Fruit fly (Drosophila melanogaster) whole organism, prepupa: ENCODE measurements around the gene Bfc.

Experiments used
- Blimp-1 ChIP-seq: fragments of 200-800 bp; sonication (Bioruptor generic); optimal IDR thresholded peaks from 3 replicates; lab custom pipeline; 2017; ENCODE audit warnings: missing biosample characterization, missing genetic modification characterization, mild to moderate bottlenecking, moderate library complexity, missing genetic modification reagents
- CG10631 ChIP-seq: fragments of 200-800 bp; sonication (Bioruptor generic); optimal IDR thresholded peaks from 2 replicates; lab custom pipeline; 2016; ENCODE audit warnings: missing biosample characterization, missing genetic modification characterization
- CG11294 ChIP-seq: fragments of 200-800 bp; sonication (Bioruptor generic); IDR thresholded peaks from 2 replicates; pipeline ENCODE4 v1.3.6; 2022; ENCODE audit warnings: missing biosample characterization, missing genetic modification characterization
- CG11762 ChIP-seq: fragments of 200-800 bp; sonication (Bioruptor generic); optimal IDR thresholded peaks from 3 replicates; lab custom pipeline; 2016; ENCODE audit warnings: missing biosample characterization, missing genetic modification characterization; ENCODE audit not compliant: insufficient read depth
- CG15336 ChIP-seq: fragments of 200-800 bp; sonication (Bioruptor generic); IDR thresholded peaks from 2 replicates; pipeline ENCODE4 v1.3.6; 2022; ENCODE audit warnings: missing biosample characterization, missing genetic modification characterization
- CG1621 ChIP-seq: fragments of 200-800 bp; sonication (Bioruptor generic); optimal IDR thresholded peaks from 3 replicates; lab custom pipeline; 2018; ENCODE audit warnings: missing biosample characterization, mild to moderate bottlenecking, missing genetic modification characterization
- CG16779 ChIP-seq: fragments of 200-800 bp; sonication (Bioruptor generic); optimal IDR thresholded peaks from 3 replicates; lab custom pipeline; 2017; ENCODE audit warnings: missing biosample characterization, mild to moderate bottlenecking, missing genetic modification characterization
- CG3032 ChIP-seq: fragments of 200-800 bp; optimal IDR thresholded peaks from 2 replicates; lab custom pipeline; 2019; ENCODE audit warnings: missing biosample characterization, mild to moderate bottlenecking, missing genetic modification characterization, moderate library complexity
- CG34406 ChIP-seq: fragments of 200-800 bp; sonication (Bioruptor generic); optimal IDR thresholded peaks from 3 replicates; lab custom pipeline; 2016; ENCODE audit warnings: missing biosample characterization, missing genetic modification characterization
- CG3919 ChIP-seq: fragments of 200-800 bp; sonication (Bioruptor generic); optimal IDR thresholded peaks from 3 replicates; lab custom pipeline; 2016; ENCODE audit warnings: missing biosample characterization, missing genetic modification characterization
- CG4318 ChIP-seq: fragments of 200-800 bp; sonication (Bioruptor generic); optimal IDR thresholded peaks from 3 replicates; lab custom pipeline; 2017; ENCODE audit warnings: missing biosample characterization, mild to moderate bottlenecking, missing genetic modification characterization
- CG6163 ChIP-seq: fragments of 200-800 bp; sonication (Bioruptor generic); IDR thresholded peaks from 3 replicates; pipeline ENCODE4 v1.3.6; 2022; ENCODE audit warnings: missing biosample characterization, missing genetic modification characterization
- CG6276 ChIP-seq: fragments of 200-800 bp; sonication (Bioruptor generic); optimal IDR thresholded peaks from 2 replicates; lab custom pipeline; 2017; ENCODE audit warnings: missing biosample characterization, mild to moderate bottlenecking, missing genetic modification characterization
- CG6792 ChIP-seq: fragments of 200-800 bp; sonication (Bioruptor generic); optimal IDR thresholded peaks from 3 replicates; lab custom pipeline; 2016; ENCODE audit warnings: missing biosample characterization, missing genetic modification characterization
- CG6808 ChIP-seq: fragments of 200-800 bp; sonication (Bioruptor generic); optimal IDR thresholded peaks from 3 replicates; lab custom pipeline; 2017; ENCODE audit warnings: missing biosample characterization, missing genetic modification characterization, mild to moderate bottlenecking, moderate library complexity, missing genetic modification reagents
- CG6854 ChIP-seq: fragments of 200-800 bp; sonication (Bioruptor generic); optimal IDR thresholded peaks from 2 replicates; lab custom pipeline; 2017; ENCODE audit warnings: missing biosample characterization, mild to moderate bottlenecking, missing genetic modification characterization
- CG7368 ChIP-seq: fragments of 200-800 bp; sonication (Bioruptor generic); optimal IDR thresholded peaks from 3 replicates; lab custom pipeline; 2016; ENCODE audit warnings: missing biosample characterization, missing genetic modification characterization
- CG8119 ChIP-seq: fragments of 200-800 bp; sonication (Bioruptor generic); IDR thresholded peaks from 3 replicates; pipeline ENCODE4 v1.3.6; 2022; ENCODE audit warnings: missing biosample characterization, missing genetic modification characterization
- CG8319 ChIP-seq: fragments of 200-800 bp; sonication (Bioruptor generic); optimal IDR thresholded peaks from 3 replicates; lab custom pipeline; 2016; ENCODE audit warnings: missing biosample characterization, missing genetic modification characterization
- CG8632 ChIP-seq: fragments of 200-800 bp; sonication (Bioruptor generic); optimal IDR thresholded peaks from 3 replicates; lab custom pipeline; 2016; ENCODE audit warnings: missing biosample characterization, missing genetic modification characterization
- CG9139 ChIP-seq: fragments of 200-800 bp; sonication (Bioruptor generic); optimal IDR thresholded peaks from 3 replicates; lab custom pipeline; 2017; ENCODE audit warnings: missing biosample characterization, mild to moderate bottlenecking, missing genetic modification characterization
- Eip75B ChIP-seq: fragments of 200-800 bp; sonication (Bioruptor generic); optimal IDR thresholded peaks from 3 replicates; lab custom pipeline; 2016; ENCODE audit warnings: missing biosample characterization, missing genetic modification characterization
- Eip78C ChIP-seq: fragments of 200-800 bp; sonication (Bioruptor generic); peaks from one replicate; lab custom pipeline; 2016; ENCODE audit warnings: missing biosample characterization, missing genetic modification characterization
- Eip93F ChIP-seq: fragments of 200-800 bp; sonication (Bioruptor generic); optimal IDR thresholded peaks from 2 replicates; lab custom pipeline; 2016; ENCODE audit warnings: missing biosample characterization, mild to moderate bottlenecking, missing genetic modification characterization
- Ets21C ChIP-seq: fragments of 200-800 bp; sonication (Bioruptor generic); optimal IDR thresholded peaks from 3 replicates; lab custom pipeline; 2016; ENCODE audit warnings: missing biosample characterization, missing genetic modification characterization
- Ets96B ChIP-seq: fragments of 200-800 bp; optimal IDR thresholded peaks from 2 replicates; lab custom pipeline; 2019; ENCODE audit warnings: missing biosample characterization, mild to moderate bottlenecking, missing genetic modification characterization, moderate library complexity
- Gug ChIP-seq: fragments of 200-800 bp; sonication (Bioruptor generic); IDR thresholded peaks from 2 replicates; pipeline ENCODE4 v1.3.6; 2022; ENCODE audit warnings: missing biosample characterization, missing genetic modification characterization
- Hr38 ChIP-seq: sonication (Bioruptor generic); optimal IDR thresholded peaks from 2 replicates; lab custom pipeline; 2016; ENCODE audit warnings: missing biosample characterization, missing genetic modification characterization
- Hr39 ChIP-seq: fragments of 200-800 bp; sonication (Bioruptor generic); optimal IDR thresholded peaks from 2 replicates; lab custom pipeline; 2016; ENCODE audit warnings: missing biosample characterization, missing genetic modification characterization
- Met ChIP-seq: fragments of 200-800 bp; sonication (Bioruptor generic); optimal IDR thresholded peaks from 3 replicates; lab custom pipeline; 2016; ENCODE audit warnings: missing biosample characterization, missing genetic modification characterization
- OdsH ChIP-seq: fragments of 200-800 bp; sonication (Bioruptor generic); optimal IDR thresholded peaks from 3 replicates; lab custom pipeline; 2016; ENCODE audit warnings: missing biosample characterization, missing genetic modification characterization
- Sox14 ChIP-seq: fragments of 200-800 bp; sonication (Bioruptor generic); optimal IDR thresholded peaks from 3 replicates; lab custom pipeline; 2016; ENCODE audit warnings: missing biosample characterization, missing genetic modification characterization
- Sox15 ChIP-seq: fragments of 200-800 bp; sonication (Bioruptor generic); optimal IDR thresholded peaks from 3 replicates; lab custom pipeline; 2016; ENCODE audit warnings: missing biosample characterization, missing genetic modification characterization
- achi ChIP-seq: fragments of 200-800 bp; sonication (Bioruptor generic); optimal IDR thresholded peaks from 3 replicates; lab custom pipeline; 2016; ENCODE audit warnings: missing biosample characterization, missing genetic modification characterization
- acj6 ChIP-seq: fragments of 200-800 bp; sonication (Bioruptor generic); optimal IDR thresholded peaks from 3 replicates; lab custom pipeline; 2016; ENCODE audit warnings: missing biosample characterization, missing genetic modification characterization
- dac ChIP-seq: fragments of 200-800 bp; sonication (Bioruptor generic); optimal IDR thresholded peaks from 2 replicates; lab custom pipeline; 2017; ENCODE audit warnings: missing biosample characterization, mild to moderate bottlenecking, missing genetic modification characterization
- dsx ChIP-seq: fragments of 200-800 bp; optimal IDR thresholded peaks from 3 replicates; lab custom pipeline; 2019; ENCODE audit warnings: missing biosample characterization, mild to moderate bottlenecking, missing genetic modification characterization, moderate library complexity; ENCODE audit not compliant: poor library complexity, severe bottlenecking
- eg ChIP-seq: fragments of 200-800 bp; sonication (Bioruptor generic); IDR thresholded peaks from 3 replicates; pipeline ENCODE4 v1.3.6; 2022; ENCODE audit warnings: missing biosample characterization, missing genetic modification characterization
- esn ChIP-seq: fragments of 200-800 bp; sonication (Bioruptor generic); optimal IDR thresholded peaks from 2 replicates; lab custom pipeline; 2016; ENCODE audit warnings: missing biosample characterization, mild to moderate bottlenecking, missing genetic modification characterization, moderate library complexity
- fd59A ChIP-seq: fragments of 200-800 bp; sonication (Bioruptor generic); optimal IDR thresholded peaks from 2 replicates; lab custom pipeline; 2017; ENCODE audit warnings: missing biosample characterization, mild to moderate bottlenecking, missing genetic modification characterization, missing genetic modification reagents
- fd85E ChIP-seq: fragments of 200-800 bp; sonication (Bioruptor generic); optimal IDR thresholded peaks from 3 replicates; lab custom pipeline; 2016; ENCODE audit warnings: missing biosample characterization, missing genetic modification characterization
- fkh ChIP-seq: fragments of 200-800 bp; sonication (Bioruptor generic); optimal IDR thresholded peaks from 3 replicates; lab custom pipeline; 2017; ENCODE audit warnings: missing biosample characterization, mild to moderate bottlenecking, missing genetic modification characterization, moderate library complexity
- net ChIP-seq: fragments of 200-800 bp; sonication (Bioruptor generic); optimal IDR thresholded peaks from 3 replicates; lab custom pipeline; 2016; ENCODE audit warnings: missing biosample characterization, missing genetic modification characterization
- salr ChIP-seq, 2 experiments: fragments of 200-800 bp; sonication (Bioruptor generic); optimal IDR thresholded peaks; 3 replicates each; lab custom pipeline; 2016 to 2018; ENCODE audit warnings: missing biosample characterization in 2 of 2, missing genetic modification characterization in 2 of 2, mild to moderate bottlenecking in 1 of 2
- spab ChIP-seq: fragments of 200-800 bp; sonication (Bioruptor generic); optimal IDR thresholded peaks from 2 replicates; lab custom pipeline; 2017; ENCODE audit warnings: missing biosample characterization, mild to moderate bottlenecking, missing genetic modification characterization, missing genetic modification reagents
- svp ChIP-seq: fragments of 200-800 bp; sonication (Bioruptor generic); peaks from one replicate; lab custom pipeline; 2016; ENCODE audit warnings: missing biosample characterization, missing genetic modification characterization
- topi ChIP-seq: fragments of 200-800 bp; sonication (Bioruptor generic); optimal IDR thresholded peaks from 3 replicates; lab custom pipeline; 2016; ENCODE audit warnings: missing biosample characterization, missing genetic modification characterization

Bfc gene

DNA sequence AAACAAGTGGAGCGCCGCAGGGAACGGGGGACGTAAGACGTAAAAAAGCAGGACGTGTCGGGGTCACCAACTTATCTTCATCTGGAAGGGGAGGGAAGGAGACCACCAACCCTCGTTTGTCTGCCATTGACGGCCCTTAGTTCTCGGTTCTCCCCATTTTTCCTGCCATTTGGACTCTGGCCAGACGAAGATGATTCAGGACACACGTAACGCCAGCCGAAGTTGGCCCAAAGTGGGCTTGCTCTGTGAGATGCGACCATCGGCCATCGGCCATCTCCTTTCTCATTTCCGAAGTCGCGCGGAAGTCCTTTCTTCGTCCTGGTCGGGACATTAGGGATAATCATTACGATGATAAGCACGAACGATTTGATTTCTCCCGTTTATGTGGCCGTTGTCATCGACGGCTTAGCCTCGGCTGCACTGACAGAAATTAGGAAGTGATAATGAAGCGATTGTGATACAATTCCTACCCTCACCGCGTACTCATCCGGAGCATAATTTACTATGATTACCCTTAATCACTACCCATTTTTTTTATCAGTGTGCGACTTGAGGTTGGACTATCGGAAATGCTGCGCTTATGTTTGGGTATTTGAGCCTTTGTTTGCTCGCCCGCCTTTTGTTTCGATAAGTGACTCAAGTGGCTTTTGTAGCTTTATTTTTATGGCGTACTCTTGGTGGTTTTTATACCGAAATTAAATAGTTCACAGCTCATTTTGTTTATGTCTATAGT, 30.6 kb downstream of the Bfc start:
- TF ChIP-seq Ets96B (no peak), fd85E (GFP tag; lab: Kevin White, UChicago) (no peak), Sox15 (no peak), Eip93F (GFP tag; lab: Kevin White, UChicago) (no peak), CG15336 (GFP tag; lab: Robert Waterston, UW) (no peak), net (GFP tag; lab: Kevin White, UChicago) (no peak), eg (GFP tag; lab: Robert Waterston, UW) (no peak), fd59A (GFP tag; lab: Kevin White, UChicago) (no peak), CG4318 (no peak), CG6792 (GFP tag; lab: Kevin White, UChicago) (no peak), dac (GFP tag; lab: Kevin White, UChicago) (no peak), CG6854 (no peak), CG8319 (GFP tag; lab: Kevin White, UChicago) (no peak), CG6808 (GFP tag; lab: Kevin White, UChicago) (no peak), OdsH (GFP tag; lab: Kevin White, UChicago) (no peak), CG11294 (no peak), CG6276 (GFP tag; lab: Kevin White, UChicago) (no peak), CG8119 (GFP tag; lab: Robert Waterston, UW) (no peak)

DNA sequence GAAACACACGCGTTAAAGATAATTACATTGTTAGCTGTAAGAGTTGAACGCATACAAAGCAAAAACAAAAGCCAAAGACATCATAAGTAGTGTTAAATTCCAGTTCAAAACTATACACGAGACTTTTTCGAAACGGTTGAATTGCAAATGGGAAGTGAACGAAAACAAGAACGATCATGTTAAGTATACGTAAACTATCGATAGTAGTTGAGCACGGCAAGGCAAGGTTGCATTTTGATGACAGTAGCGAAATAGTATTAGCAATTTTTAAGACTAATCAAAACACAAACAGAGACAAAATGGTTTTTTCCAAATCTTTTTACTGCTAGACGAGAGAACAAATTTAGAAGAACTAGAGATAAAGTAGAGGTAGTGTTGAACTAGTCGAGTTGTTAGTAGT, 44.3 kb downstream of the Bfc start:
- TF ChIP-seq Eip78C (GFP tag; lab: Kevin White, UChicago), result no peak
- TF ChIP-seq CG3032 (tag; lab: Kevin White, UChicago), result no peak
- no peak for TF ChIP-seq CG6792 (GFP tag; lab: Kevin White, UChicago)
- TF ChIP-seq fd85E (GFP tag; lab: Kevin White, UChicago), result no peak
- TF ChIP-seq Sox15, result no peak
- TF ChIP-seq Ets21C, result no peak
- no peak for TF ChIP-seq topi (GFP tag; lab: Kevin White, UChicago)
- no peak for TF ChIP-seq dac (GFP tag; lab: Kevin White, UChicago)
- TF ChIP-seq spab, result no peak
- TF ChIP-seq CG9139, result no peak
- no peak for TF ChIP-seq CG16779
- no peak for TF ChIP-seq CG8632 (GFP tag; lab: Kevin White, UChicago)
- TF ChIP-seq dsx (GFP tag; lab: Kevin White, UChicago), result no peak
- TF ChIP-seq CG1621 (tag; lab: Kevin White, UChicago), result no peak
- no peak for TF ChIP-seq Eip75B (GFP tag; lab: Kevin White, UChicago)
- TF ChIP-seq Blimp-1 (GFP tag; lab: Kevin White, UChicago), result no peak
- no peak for TF ChIP-seq CG6163 (GFP tag; lab: Robert Waterston, UW)

DNA sequence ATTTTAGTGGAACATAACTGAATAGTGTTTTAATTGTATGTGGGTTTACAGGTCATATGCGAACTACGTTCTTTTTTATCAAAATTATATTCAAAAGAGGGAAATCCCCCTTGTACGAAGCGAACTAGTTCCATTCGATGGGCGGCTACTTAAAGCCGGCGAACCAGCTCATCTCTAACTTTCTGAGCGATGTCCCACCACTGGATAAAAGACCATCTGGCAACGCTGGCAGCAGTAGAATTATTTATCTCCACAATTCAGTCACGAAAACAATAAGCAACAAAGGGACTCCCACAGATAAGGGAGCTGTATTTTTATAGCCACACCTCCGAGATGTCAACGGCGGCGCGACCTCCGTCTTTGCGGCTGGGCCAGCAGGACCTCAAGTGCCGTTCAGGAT, 45.2 kb downstream of the Bfc start, which contains the start of gene Rabex-5:
Rabex-5 (plus strand) TSS at position 221 of the 400 bp plus-strand sequence.
- TF ChIP-seq CG10631 (GFP tag; lab: Kevin White, UChicago), result no peak
- TF ChIP-seq CG15336 (GFP tag; lab: Robert Waterston, UW), result 0 out of 2 replicates have a peak, but pooled peaks have one; percentile 22
- no peak for TF ChIP-seq CG1621 (tag; lab: Kevin White, UChicago)
- no peak for TF ChIP-seq CG4318
- no peak for TF ChIP-seq CG9139
- TF ChIP-seq CG11762 (GFP tag; lab: Kevin White, UChicago), result no peak
- no peak for TF ChIP-seq dac (GFP tag; lab: Kevin White, UChicago)
- no peak for TF ChIP-seq Hr38 (GFP tag; lab: Kevin White, UChicago)
- no peak for TF ChIP-seq CG8119 (GFP tag; lab: Robert Waterston, UW)
- TF ChIP-seq CG11294, result no peak
- TF ChIP-seq CG16779, result no peak
- TF ChIP-seq CG34406 (GFP tag; lab: Kevin White, UChicago), result no peak
- no peak for TF ChIP-seq esn
- TF ChIP-seq CG7368 (GFP tag; lab: Kevin White, UChicago), result no peak
- TF ChIP-seq salr (GFP tag; optimal IDR thresholded peaks at IDR 0.05; lab: Kevin White, UChicago), result no peak
- no peak for TF ChIP-seq spab
- no peak for TF ChIP-seq Sox15
- TF ChIP-seq svp, result peak; percentile 90
- no peak for TF ChIP-seq achi (GFP tag; lab: Kevin White, UChicago)
- TF ChIP-seq fkh (GFP tag; lab: Kevin White, UChicago), result no peak
- TF ChIP-seq Gug, result no peak
- TF ChIP-seq acj6 (GFP tag; lab: Kevin White, UChicago), result peak; percentile 12
- TF ChIP-seq CG6808 (GFP tag; lab: Kevin White, UChicago), result peak; percentile 43
- TF ChIP-seq CG3919, result no peak
- TF ChIP-seq Hr39 (GFP tag; lab: Kevin White, UChicago), result peak; percentile 35
- TF ChIP-seq Sox14 (GFP tag; lab: Kevin White, UChicago), result peak; percentile 75
- no peak for TF ChIP-seq fd59A (GFP tag; lab: Kevin White, UChicago)
- TF ChIP-seq Met, result no peak
